Worm (Caenorhabditis elegans): ENCODE measurements around the gene nep-21.

Gene nep-21

DNA sequence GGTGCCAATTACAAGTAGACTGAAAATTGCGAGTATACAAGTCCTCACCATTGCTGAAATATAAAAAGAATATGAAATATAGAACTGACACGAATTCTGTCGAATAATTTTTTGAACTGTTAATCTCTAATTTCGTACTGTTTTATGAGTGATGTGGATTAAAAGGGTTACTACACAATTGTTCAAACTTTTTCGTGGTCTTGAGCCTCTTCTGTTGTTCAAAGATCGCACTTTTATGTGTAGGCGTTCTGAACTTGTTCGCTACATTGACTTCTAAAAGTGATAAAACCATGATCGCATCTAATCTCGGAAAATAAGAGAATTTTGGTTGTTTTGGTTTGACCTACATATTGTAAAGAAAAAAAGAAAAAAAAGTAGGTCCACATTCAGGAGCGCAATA is 21.8 kb upstream of the nep-21 start, which contains the start of gene K02E11.4:
K02E11.4 (minus strand) TSS at position 101 of the 400 bp plus-strand sequence.
- TF ChIP-seq sma-3 (GFP tag; optimal IDR thresholded peaks at IDR 0.05): no peak
- no peak for TF ChIP-seq lin-39 (tag; optimal IDR thresholded peaks at IDR 0.05)
- no peak for TF ChIP-seq nhr-12 (tag; optimal IDR thresholded peaks at IDR 0.05)
- no peak for TF ChIP-seq nhr-25 (tag; optimal IDR thresholded peaks at IDR 0.05)

DNA sequence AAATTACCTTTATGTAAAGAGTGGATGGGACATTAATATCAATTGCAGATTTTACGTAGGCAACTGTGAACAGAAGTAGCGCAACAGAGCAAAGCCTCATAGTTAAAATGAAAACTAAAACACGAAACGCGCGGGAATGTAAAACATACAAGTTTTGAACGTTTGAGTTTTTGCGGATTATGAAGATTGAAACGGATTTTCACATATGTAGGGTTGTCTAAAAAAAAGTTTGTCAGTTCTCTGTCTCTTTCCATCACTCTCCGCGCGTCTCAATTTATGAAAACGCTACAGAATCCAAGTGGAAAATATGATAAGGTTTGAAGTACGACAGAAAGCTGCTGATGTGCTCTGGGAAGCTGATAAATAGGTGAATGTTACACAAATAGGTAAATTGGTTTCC is 20.5 kb upstream of the nep-21 start, which contains the start of gene K02E11.3:
K02E11.3 (minus strand) TSS at position 101 of the 400 bp plus-strand sequence.
- TF ChIP-seq lin-11 (tag; optimal IDR thresholded peaks at IDR 0.05) (no peak), ztf-4 (tag; optimal IDR thresholded peaks at IDR 0.05) (no peak), unc-62 (GFP tag; optimal IDR thresholded peaks at IDR 0.05) (no peak), blmp-1 (tag; optimal IDR thresholded peaks at IDR 0.05; ENCODE audit: insufficient read depth) (no peak), lsy-2 (tag; optimal IDR thresholded peaks at IDR 0.05) (no peak), skn-1 (tag; optimal IDR thresholded peaks at IDR 0.05) (no peak), nhr-12 (tag; optimal IDR thresholded peaks at IDR 0.05) (no peak), nhr-10 (tag; optimal IDR thresholded peaks at IDR 0.05) (no peak), ama-1 (optimal IDR thresholded peaks at IDR 0.05) (no peak), fos-1 (tag; optimal IDR thresholded peaks at IDR 0.05) (no peak), unc-55 (GFP tag; optimal IDR thresholded peaks at IDR 0.05) (no peak), C34F6.9 (tag; optimal IDR thresholded peaks at IDR 0.05) (no peak), snpc-4 (tag; optimal IDR thresholded peaks at IDR 0.05) (no peak)

DNA sequence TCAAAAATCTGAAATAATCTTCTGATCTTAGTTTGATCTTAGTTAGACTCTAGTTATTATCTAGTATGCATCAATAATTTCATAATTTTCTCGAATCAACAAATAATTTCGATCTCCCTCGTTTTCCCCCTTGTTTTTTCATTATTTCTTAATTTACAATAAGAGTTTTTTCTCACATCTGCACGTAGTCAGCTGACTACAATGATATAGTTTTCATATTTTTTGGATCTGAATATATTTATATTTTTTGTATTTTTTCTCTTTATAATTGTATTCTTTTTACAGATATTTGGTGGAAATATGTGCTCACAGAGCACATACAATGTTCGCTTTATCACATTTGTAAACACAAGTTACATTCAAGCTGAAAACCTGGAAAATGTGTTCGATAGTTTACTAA is 17.6 kb upstream of the nep-21 start, which contains the start of gene sre-7:
sre-7 (plus strand) TSS at position 301 of the 400 bp plus-strand sequence.
- TF ChIP-seq lin-39 (tag; optimal IDR thresholded peaks at IDR 0.05) (no peak), sma-9 (GFP tag; optimal IDR thresholded peaks at IDR 0.05) (no peak), sma-9 (tag; optimal IDR thresholded peaks at IDR 0.05) (no peak), F13H6.1 (tag; optimal IDR thresholded peaks at IDR 0.05) (no peak), sem-4 (tag; optimal IDR thresholded peaks at IDR 0.05) (no peak), nhr-23 (tag; optimal IDR thresholded peaks at IDR 0.05) (no peak)

DNA sequence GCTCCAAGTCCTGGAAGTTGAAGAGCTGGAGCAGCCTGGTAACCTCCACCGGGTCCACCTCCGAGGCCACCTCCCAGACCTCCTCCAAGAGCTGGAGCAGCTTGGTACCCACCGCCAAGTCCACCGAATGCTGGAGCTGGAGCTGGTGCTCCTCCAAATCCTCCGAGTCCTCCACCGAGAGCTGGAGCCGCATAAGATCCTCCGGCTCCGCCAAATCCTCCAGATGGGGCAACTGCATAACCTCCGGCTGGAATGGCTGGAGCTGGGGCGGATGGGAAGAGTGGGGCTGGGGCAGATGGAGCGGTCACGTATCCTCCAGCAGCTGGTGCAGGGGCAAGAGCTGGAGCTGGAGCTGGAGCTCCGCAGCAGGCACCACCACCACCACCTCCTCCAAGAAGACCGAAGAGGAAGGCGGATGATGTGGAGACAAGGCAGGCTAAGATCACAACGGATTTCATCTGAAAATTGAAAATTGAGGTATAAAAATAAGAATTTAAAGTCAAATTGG is 14.5 kb upstream of the nep-21 start, which contains the start of gene K02E11.10:
K02E11.10 (minus strand) TSS at position 458 of the 508 bp plus-strand sequence.
- TF ChIP-seq Y55F3AM.14 (GFP tag; optimal IDR thresholded peaks at IDR 0.05) (peak; percentile 2), aly-2 (tag; optimal IDR thresholded peaks at IDR 0.05) (no peak), mdl-1 (tag; optimal IDR thresholded peaks at IDR 0.05) (no peak), lin-13 (GFP tag; optimal IDR thresholded peaks at IDR 0.05) (no peak), zag-1 (tag; optimal IDR thresholded peaks at IDR 0.05) (no peak), nhr-21 (tag; optimal IDR thresholded peaks at IDR 0.05) (no peak)

DNA sequence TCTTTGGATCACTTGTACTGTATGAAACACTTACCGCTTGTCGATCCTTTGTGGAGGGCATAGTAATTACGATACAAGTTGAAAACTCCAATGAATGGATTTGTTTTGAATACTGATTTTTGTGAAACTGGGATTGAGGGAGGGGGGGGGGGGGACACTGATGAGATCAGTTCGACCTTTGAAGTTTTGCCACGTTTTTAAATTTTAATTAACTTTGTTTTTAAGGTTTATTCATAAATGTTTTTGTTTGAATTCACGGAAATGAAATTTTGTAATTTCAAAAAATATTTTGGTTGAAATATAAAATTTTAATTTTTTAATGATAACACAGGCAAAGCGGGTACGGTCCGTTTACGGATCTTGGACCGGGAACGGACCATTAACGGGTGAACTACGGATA is 9.7 kb upstream of the nep-21 start, which contains the start of gene ent-3:
ent-3 (minus strand) TSS at position 101 of the 400 bp plus-strand sequence.
- TF ChIP-seq blmp-1 (tag; optimal IDR thresholded peaks at IDR 0.05; ENCODE audit: insufficient read depth) (no peak), ZK546.5 (tag; optimal IDR thresholded peaks at IDR 0.05) (no peak), sma-9 (GFP tag; optimal IDR thresholded peaks at IDR 0.05) (no peak), sma-9 (tag; optimal IDR thresholded peaks at IDR 0.05) (no peak), nhr-77 (tag; optimal IDR thresholded peaks at IDR 0.05) (no peak), mbf-1 (tag; optimal IDR thresholded peaks at IDR 0.05) (no peak), ama-1 (optimal IDR thresholded peaks at IDR 0.05) (no peak), nhr-23 (tag; optimal IDR thresholded peaks at IDR 0.05) (no peak), elt-3 (tag; optimal IDR thresholded peaks at IDR 0.05) (no peak), aly-2 (tag; optimal IDR thresholded peaks at IDR 0.05) (no peak), sem-4 (tag; optimal IDR thresholded peaks at IDR 0.05) (no peak), unc-55 (GFP tag; optimal IDR thresholded peaks at IDR 0.05) (no peak), R02D3.7 (tag; optimal IDR thresholded peaks at IDR 0.05) (no peak), unc-62 (GFP tag; optimal IDR thresholded peaks at IDR 0.05) (no peak), zag-1 (tag; optimal IDR thresholded peaks at IDR 0.05) (no peak), alr-1 (tag; optimal IDR thresholded peaks at IDR 0.05) (no peak), nhr-129 (tag; optimal IDR thresholded peaks at IDR 0.05) (no peak), elt-1 (tag; optimal IDR thresholded peaks at IDR 0.05) (no peak), lin-39 (tag; optimal IDR thresholded peaks at IDR 0.05) (no peak), unc-39 (tag; optimal IDR thresholded peaks at IDR 0.05) (no peak), ztf-1 (GFP tag; conservative IDR thresholded peaks at IDR 0.05) (no peak)
